Worm (Caenorhabditis elegans) whole organism, L2 larva: ENCODE results near the gene M88.4.

Source experiments
- C34F6.9 ChIP-seq: fragments of 150-350 bp; optimal IDR thresholded peaks from 2 replicates; lab custom pipeline; 2014; ENCODE audit warnings: missing biosample characterization, missing genetic modification characterization
- R02D3.7 ChIP-seq: fragments of 150-350 bp; optimal IDR thresholded peaks from 2 replicates; lab custom pipeline; 2014; ENCODE audit warnings: missing biosample characterization, missing genetic modification characterization
- blmp-1 ChIP-seq: sonication (generic microtip); optimal IDR thresholded peaks from 2 replicates; lab custom pipeline; 2017; ENCODE audit warnings: missing genetic modification characterization, mild to moderate bottlenecking, missing compliant biosample characterization, antibody characterized with exemption, moderate library complexity; ENCODE audit not compliant: insufficient read depth
- dmd-4 ChIP-seq: sonication (generic microtip); optimal IDR thresholded peaks from 2 replicates; lab custom pipeline; 2017; ENCODE audit warnings: missing biosample characterization, missing genetic modification characterization
- fos-1 ChIP-seq: fragments of 150-350 bp; optimal IDR thresholded peaks from 2 replicates; lab custom pipeline; 2014; ENCODE audit warnings: missing biosample characterization, missing genetic modification characterization
- lin-13 ChIP-seq: fragments of 150-350 bp; optimal IDR thresholded peaks from 2 replicates; lab custom pipeline; 2014; ENCODE audit warnings: missing biosample characterization, missing genetic modification reagents, missing genetic modification characterization
- lin-39 ChIP-seq: fragments of 150-350 bp; optimal IDR thresholded peaks from 2 replicates; lab custom pipeline; 2014; ENCODE audit warnings: missing biosample characterization, missing genetic modification reagents, missing genetic modification characterization
- mab-5 ChIP-seq: fragments of 150-350 bp; optimal IDR thresholded peaks from 2 replicates; lab custom pipeline; 2014; ENCODE audit warnings: missing biosample characterization, missing genetic modification characterization
- nhr-11 ChIP-seq: fragments of 150-350 bp; optimal IDR thresholded peaks from 2 replicates; lab custom pipeline; 2014; ENCODE audit warnings: missing biosample characterization, missing genetic modification characterization
- nhr-237 ChIP-seq: fragments of 150-350 bp; optimal IDR thresholded peaks from 2 replicates; lab custom pipeline; 2014; ENCODE audit warnings: missing biosample characterization, missing genetic modification characterization
- peb-1 ChIP-seq: fragments of 150-350 bp; optimal IDR thresholded peaks from 2 replicates; lab custom pipeline; 2014; ENCODE audit warnings: missing biosample characterization, missing genetic modification characterization
- unc-39 ChIP-seq: fragments of 150-350 bp; optimal IDR thresholded peaks from 2 replicates; lab custom pipeline; 2014; ENCODE audit warnings: missing biosample characterization, missing genetic modification characterization
- zag-1 ChIP-seq: fragments of 150-350 bp; optimal IDR thresholded peaks from 2 replicates; lab custom pipeline; 2014; ENCODE audit warnings: missing biosample characterization, missing genetic modification characterization
- ztf-1 ChIP-seq: fragments of 200-800 bp; sonication (Bioruptor generic); conservative IDR thresholded peaks from 2 replicates; pipeline ENCODE4 v1.3.6; 2022; ENCODE audit warnings: missing genetic modification characterization, missing compliant biosample characterization

- TF ChIP-seq C34F6.9 (tag; lab: Kevin White, UChicago) (peak; percentile 80), nhr-237 (no peak), ztf-1 (GFP tag; lab: Robert Waterston, UW) (no peak), blmp-1 (tag; lab: Kevin White, UChicago) (no peak), mab-5 (tag; lab: Kevin White, UChicago) (peak; percentile 75), lin-39 (tag; lab: Kevin White, UChicago) (no peak), R02D3.7 (tag; lab: Kevin White, UChicago) (no peak), peb-1 (tag; lab: Kevin White, UChicago) (peak; percentile 45), unc-39 (tag; lab: Kevin White, UChicago) (no peak), dmd-4 (tag; lab: Kevin White, UChicago) (no peak), nhr-11 (no peak), zag-1 (peak; percentile 12), fos-1 (tag; lab: Kevin White, UChicago) (peak; percentile 82), lin-13 (peak; percentile 40)
These were observed 11.6 kb downstream of the M88.4 start for ce11 chrIII:4560393-4560890.
